In genomic region chrIV:3233429-3233885, ce11 we compare ENCODE assay signal across 3 worm cellular contexts.
TF ChIP-seq lines count a peak whose summit lies in the region.

No protein-coding gene starts in this region.

TF ChIP-seq in whole organism, L1 larva, 84 proteins besides CTCF, POLR2A, EP300 and RAD21 (continued from another document):
- TF ChIP-seq mep-1 (tag; optimal IDR thresholded peaks at IDR 0.05; lab: Kevin White, UChicago) (peak; percentile 38), nhr-85 (tag; lab: Kevin White, UChicago) (peak; percentile 94), nhr-76 (tag; optimal IDR thresholded peaks at IDR 0.05; lab: Kevin White, UChicago) (no peak), xbp-1 (tag; optimal IDR thresholded peaks at IDR 0.05; lab: Kevin White, UChicago) (peak; percentile 33), elt-3 (tag; optimal IDR thresholded peaks at IDR 0.05; lab: Kevin White, UChicago) (peak in 2 of 6 experiments; percentile 2 to 31), nhr-90 (tag; optimal IDR thresholded peaks at IDR 0.05; lab: Kevin White, UChicago; ENCODE audit: poor library complexity) (peak; percentile 61), nhr-11 (tag; optimal IDR thresholded peaks at IDR 0.05; lab: Kevin White, UChicago) (no peak), lin-39 (tag; optimal IDR thresholded peaks at IDR 0.05; lab: Kevin White, UChicago) (peak; percentile 33), nhr-71 (tag; optimal IDR thresholded peaks at IDR 0.05; lab: Kevin White, UChicago) (peak; percentile 77), swsn-7 (tag; optimal IDR thresholded peaks at IDR 0.05; lab: Kevin White, UChicago) (peak; percentile 44), isw-1 (GFP tag; IDR thresholded peaks at IDR 0.05; lab: Robert Waterston, UW) (no peak), tbx-2 (tag; optimal IDR thresholded peaks at IDR 0.05; lab: Kevin White, UChicago) (peak; percentile 38), zag-1 (tag; optimal IDR thresholded peaks at IDR 0.05; lab: Kevin White, UChicago) (no peak), sptf-1 (tag; optimal IDR thresholded peaks at IDR 0.05; lab: Kevin White, UChicago) (no peak), snu-23 (GFP tag; optimal IDR thresholded peaks at IDR 0.05; lab: Kevin White, UChicago) (peak; percentile 65), lsy-2 (tag; optimal IDR thresholded peaks at IDR 0.05; lab: Kevin White, UChicago) (peak; percentile 13 to 67), grh-1 (GFP tag; IDR thresholded peaks at IDR 0.05; lab: Robert Waterston, UW) (0 out of 2 replicates have a peak, but pooled peaks have one; percentile 16), nhr-20 (tag; optimal IDR thresholded peaks at IDR 0.05; lab: Kevin White, UChicago) (peak; percentile 62), nhr-77 (tag; optimal IDR thresholded peaks at IDR 0.05; lab: Kevin White, UChicago) (peak; percentile 54), nhr-19 (GFP tag; conservative IDR thresholded peaks at IDR 0.05; lab: Robert Waterston, UW) (peak; percentile 55), snpc-4 (tag; optimal IDR thresholded peaks at IDR 0.05; lab: Kevin White, UChicago) (peak; percentile 37), unc-86 (tag; optimal IDR thresholded peaks at IDR 0.05; lab: Kevin White, UChicago) (no peak)

TF ChIP-seq in whole organism, L3 larva, 47 proteins besides CTCF, POLR2A, EP300 and RAD21 (continued from another document):
- TF ChIP-seq nhr-28 (tag; optimal IDR thresholded peaks at IDR 0.05; lab: Kevin White, UChicago): no peak
- no peak for TF ChIP-seq elt-3 (tag; optimal IDR thresholded peaks at IDR 0.05; lab: Kevin White, UChicago)
- no peak for TF ChIP-seq fos-1 (tag; optimal IDR thresholded peaks at IDR 0.05; lab: Kevin White, UChicago)
- peak; percentile 20 for TF ChIP-seq elt-2 (tag; optimal IDR thresholded peaks at IDR 0.05; lab: Kevin White, UChicago)
- TF ChIP-seq unc-39 (tag; optimal IDR thresholded peaks at IDR 0.05; lab: Kevin White, UChicago): no peak
- no peak for TF ChIP-seq ZK546.5 (tag; optimal IDR thresholded peaks at IDR 0.05; lab: Kevin White, UChicago)
- TF ChIP-seq nhr-237 (tag; optimal IDR thresholded peaks at IDR 0.05; lab: Kevin White, UChicago): no peak
- no peak for TF ChIP-seq ztf-4 (tag; optimal IDR thresholded peaks at IDR 0.05; lab: Kevin White, UChicago)
- no peak for TF ChIP-seq nhr-11 (tag; optimal IDR thresholded peaks at IDR 0.05; lab: Kevin White, UChicago)
- TF ChIP-seq nhr-12 (tag; optimal IDR thresholded peaks at IDR 0.05; lab: Kevin White, UChicago): no peak
- no peak for TF ChIP-seq elt-1 (tag; optimal IDR thresholded peaks at IDR 0.05; lab: Kevin White, UChicago)
- TF ChIP-seq ceh-16 (tag; optimal IDR thresholded peaks at IDR 0.05; lab: Kevin White, UChicago): no peak
- TF ChIP-seq snpc-4 (tag; optimal IDR thresholded peaks at IDR 0.05; lab: Kevin White, UChicago): peak; percentile 16
- TF ChIP-seq lin-15B (tag; optimal IDR thresholded peaks at IDR 0.05; lab: Kevin White, UChicago): no peak
- TF ChIP-seq fkh-10 (GFP tag; optimal IDR thresholded peaks at IDR 0.05; lab: Kevin White, UChicago): no peak
- TF ChIP-seq eor-1 (tag; optimal IDR thresholded peaks at IDR 0.05; lab: Kevin White, UChicago): no peak
- no peak for TF ChIP-seq lin-39 (tag; optimal IDR thresholded peaks at IDR 0.05; lab: Kevin White, UChicago)
- peak; percentile 83 for TF ChIP-seq nhr-43 (tag; optimal IDR thresholded peaks at IDR 0.05; lab: Kevin White, UChicago; ENCODE audit: poor library complexity, severe bottlenecking)
- no peak for TF ChIP-seq ceh-9 (tag; optimal IDR thresholded peaks at IDR 0.05; lab: Kevin White, UChicago)
- no peak for TF ChIP-seq egl-27 (tag; optimal IDR thresholded peaks at IDR 0.05; lab: Kevin White, UChicago)
- no peak for TF ChIP-seq daf-12 (tag; optimal IDR thresholded peaks at IDR 0.05; lab: Kevin White, UChicago)

TF ChIP-seq in whole organism, young adult, 124 proteins besides CTCF, POLR2A, EP300 and RAD21 (continued from another document):
- TF ChIP-seq ets-4 (GFP tag; optimal IDR thresholded peaks at IDR 0.05; lab: Kevin White, UChicago) (no peak), F57A8.1 (GFP tag; optimal IDR thresholded peaks at IDR 0.05; lab: Kevin White, UChicago) (no peak), fkh-3 (tag; optimal IDR thresholded peaks at IDR 0.05; lab: Kevin White, UChicago) (no peak), bed-2 (GFP tag; IDR thresholded peaks at IDR 0.05; lab: Robert Waterston, UW) (no peak), cebp-1 (GFP tag; IDR thresholded peaks at IDR 0.05; lab: Robert Waterston, UW) (no peak), cebp-1 (tag; optimal IDR thresholded peaks at IDR 0.05; lab: Kevin White, UChicago) (peak; percentile 45), nhr-120 (GFP tag; IDR thresholded peaks at IDR 0.05; lab: Robert Waterston, UW) (no peak), D2030.7 (GFP tag; IDR thresholded peaks at IDR 0.05; lab: Robert Waterston, UW) (no peak)
